Worm (Caenorhabditis elegans) whole organism, mixed stage, embryonic: ENCODE results near the gene Y59A8B.24.
"Not testable (repeated sequence)": the region's sequence is repeated elsewhere in the genome, so short reads cannot be mapped to it uniquely, and the experiment has no call there.

Experiments
- M03D4.4 ChIP-seq: sonication (generic microtip); optimal IDR thresholded peaks from 2 replicates; lab custom pipeline; 2017; ENCODE audit warnings: mild to moderate bottlenecking, missing genetic modification characterization, missing compliant biosample characterization
- bed-3 ChIP-seq: fragments of 200-800 bp; sonication (Bioruptor generic); optimal IDR thresholded peaks from 3 replicates; lab custom pipeline; 2018; ENCODE audit warnings: mild to moderate bottlenecking, missing genetic modification characterization, moderate library complexity, missing compliant biosample characterization
- blmp-1 ChIP-seq: fragments of 150-350 bp; optimal IDR thresholded peaks from 2 replicates; lab custom pipeline; 2014; ENCODE audit warnings: missing biosample characterization, missing genetic modification characterization
- ceh-39 ChIP-seq: fragments of 150-350 bp; optimal IDR thresholded peaks from 2 replicates; lab custom pipeline; 2014; ENCODE audit warnings: missing biosample characterization, missing genetic modification characterization
- ceh-43 ChIP-seq: fragments of 200-800 bp; sonication (Bioruptor generic); optimal IDR thresholded peaks from 2 replicates; lab custom pipeline; 2018; ENCODE audit warnings: mild to moderate bottlenecking, missing genetic modification characterization, moderate library complexity, missing compliant biosample characterization
- ces-1 ChIP-seq: fragments of 150-350 bp; optimal IDR thresholded peaks from 2 replicates; lab custom pipeline; 2014; ENCODE audit warnings: missing biosample characterization, missing genetic modification reagents, missing genetic modification characterization
- drap-1 ChIP-seq: fragments of 200-800 bp; sonication (Bioruptor generic); optimal IDR thresholded peaks from 3 replicates; lab custom pipeline; 2018; ENCODE audit warnings: mild to moderate bottlenecking, missing genetic modification characterization, missing compliant biosample characterization
- elt-1 ChIP-seq: sonication (generic microtip); optimal IDR thresholded peaks from 2 replicates; lab custom pipeline; 2017; ENCODE audit warnings: missing genetic modification characterization, mild to moderate bottlenecking, missing compliant biosample characterization, antibody characterized with exemption, moderate library complexity, borderline replicate concordance; ENCODE audit not compliant: insufficient read depth
- elt-3 ChIP-seq: fragments of 150-350 bp; optimal IDR thresholded peaks from 2 replicates; lab custom pipeline; 2014; ENCODE audit warnings: missing biosample characterization, missing genetic modification characterization
- flh-1 ChIP-seq: fragments of 200-800 bp; sonication (Bioruptor generic); optimal IDR thresholded peaks from 2 replicates; lab custom pipeline; 2018; ENCODE audit warnings: mild to moderate bottlenecking, missing genetic modification characterization, moderate library complexity, missing compliant biosample characterization
- hlh-1 ChIP-seq: fragments of 150-350 bp; optimal IDR thresholded peaks from 2 replicates; lab custom pipeline; 2014; ENCODE audit warnings: missing biosample characterization, missing genetic modification reagents, missing genetic modification characterization
- lin-13 ChIP-seq: fragments of 150-350 bp; optimal IDR thresholded peaks from 2 replicates; lab custom pipeline; 2014; ENCODE audit warnings: missing biosample characterization, missing genetic modification characterization
- lin-32 ChIP-seq: fragments of 200-800 bp; sonication (Bioruptor generic); optimal IDR thresholded peaks from 2 replicates; lab custom pipeline; 2018; ENCODE audit warnings: mild to moderate bottlenecking, missing genetic modification characterization, missing compliant biosample characterization
- lsy-2 ChIP-seq: fragments of 150-350 bp; optimal IDR thresholded peaks from 2 replicates; lab custom pipeline; 2014; ENCODE audit warnings: missing biosample characterization, missing genetic modification characterization
- mab-5 ChIP-seq: fragments of 150-350 bp; optimal IDR thresholded peaks from 2 replicates; lab custom pipeline; 2014; ENCODE audit warnings: missing biosample characterization, missing genetic modification characterization
- mep-1 ChIP-seq: fragments of 150-350 bp; optimal IDR thresholded peaks from 2 replicates; lab custom pipeline; 2017; ENCODE audit warnings: missing biosample characterization, missing genetic modification reagents, missing genetic modification characterization, inconsistent platforms
- mls-2 ChIP-seq: sonication (generic microtip); optimal IDR thresholded peaks from 2 replicates; lab custom pipeline; 2016; ENCODE audit warnings: mild to moderate bottlenecking, missing genetic modification characterization, moderate library complexity, missing compliant biosample characterization
- nhr-12 ChIP-seq: fragments of 150-350 bp; optimal IDR thresholded peaks from 2 replicates; lab custom pipeline; 2014; ENCODE audit warnings: missing biosample characterization, missing genetic modification characterization
- nhr-237 ChIP-seq: fragments of 150-350 bp; optimal IDR thresholded peaks from 2 replicates; lab custom pipeline; 2014; ENCODE audit warnings: missing biosample characterization, missing genetic modification characterization
- nhr-28 ChIP-seq: fragments of 150-350 bp; optimal IDR thresholded peaks from 2 replicates; lab custom pipeline; 2014; ENCODE audit warnings: missing biosample characterization, missing genetic modification characterization
- nhr-76 ChIP-seq: sonication (generic microtip); optimal IDR thresholded peaks from 2 replicates; lab custom pipeline; 2017; ENCODE audit warnings: missing biosample characterization, missing genetic modification characterization
- pha-4 ChIP-seq: fragments of 150-350 bp; optimal IDR thresholded peaks from 2 replicates; lab custom pipeline; 2018; ENCODE audit warnings: missing biosample characterization, missing genetic modification reagents, missing genetic modification characterization
- snpc-4 ChIP-seq: fragments of 150-350 bp; optimal IDR thresholded peaks from 2 replicates; lab custom pipeline; 2014; ENCODE audit warnings: missing biosample characterization, missing genetic modification characterization
- sptf-1 ChIP-seq: sonication (generic microtip); optimal IDR thresholded peaks from 2 replicates; lab custom pipeline; 2017; ENCODE audit warnings: mild to moderate bottlenecking, missing genetic modification characterization, moderate library complexity, missing compliant biosample characterization
- tbx-8 ChIP-seq: fragments of 200-800 bp; sonication (Bioruptor generic); optimal IDR thresholded peaks from 2 replicates; lab custom pipeline; 2018; ENCODE audit warnings: mild to moderate bottlenecking, missing genetic modification characterization, moderate library complexity, missing compliant biosample characterization
- unc-120 ChIP-seq: sonication (generic microtip); optimal IDR thresholded peaks from 2 replicates; lab custom pipeline; 2017; ENCODE audit warnings: missing genetic modification characterization, missing compliant biosample characterization; ENCODE audit not compliant: poor library complexity, severe bottlenecking
- unc-39 ChIP-seq: fragments of 150-350 bp; optimal IDR thresholded peaks from 2 replicates; lab custom pipeline; 2014; ENCODE audit warnings: missing biosample characterization, missing genetic modification characterization
- unc-62 ChIP-seq: fragments of 150-350 bp; optimal IDR thresholded peaks from 2 replicates; lab custom pipeline; 2014; ENCODE audit warnings: missing biosample characterization, missing genetic modification reagents, missing genetic modification characterization
- zip-8 ChIP-seq: fragments of 150-350 bp; optimal IDR thresholded peaks from 2 replicates; lab custom pipeline; 2014; ENCODE audit warnings: missing biosample characterization, missing genetic modification characterization
- ztf-11 ChIP-seq: fragments of 150-350 bp; optimal IDR thresholded peaks from 2 replicates; lab custom pipeline; 2014; ENCODE audit warnings: missing biosample characterization, missing genetic modification characterization

The Y59A8B.24 gene

ce11 chrV:17910019-17910418 is 41.7 kb upstream of the Y59A8B.24 start, which contains the start of gene dcar-1:
TSS of gene dcar-1 (plus strand) at chrV:17910319.
- TF ChIP-seq elt-3 (tag; lab: Kevin White, UChicago): peak; percentile 36
- TF ChIP-seq lin-32: no peak

- TF ChIP-seq drap-1 (peak; percentile 14), unc-39 (no peak)
Observed at ce11 chrV:17918726-17919125, 33.0 kb upstream of the Y59A8B.24 start, which contains the start of gene C06H5.8. TSS of gene C06H5.8 (plus strand) at chrV:17919026.

ce11 chrV:17921423-17921822 is 30.3 kb upstream of the Y59A8B.24 start, which contains the start of gene E01B7.2:
TSS of gene E01B7.2 (plus strand) at chrV:17921772.
- TF ChIP-seq mls-2 (tag; lab: Kevin White, UChicago): no peak
- TF ChIP-seq ces-1 (GFP tag; lab: Kevin White, UChicago): peak; percentile 51
- TF ChIP-seq snpc-4 (tag; lab: Kevin White, UChicago): no peak
- peak; percentile 5 for TF ChIP-seq hlh-1
- TF ChIP-seq tbx-8 (GFP tag; lab: Kevin White, UChicago): no peak
- peak; percentile 72 for TF ChIP-seq lin-13 (tag; lab: Kevin White, UChicago)
- TF ChIP-seq unc-120 (tag; lab: Kevin White, UChicago): no peak
- TF ChIP-seq nhr-237 (tag; lab: Kevin White, UChicago): peak; percentile 37
- no peak for TF ChIP-seq flh-1
- TF ChIP-seq sptf-1 (tag; lab: Kevin White, UChicago): peak; percentile 10
- TF ChIP-seq ceh-39 (tag; lab: Kevin White, UChicago): peak; percentile 86
- peak; percentile 57 for TF ChIP-seq pha-4
- peak; percentile 63 for TF ChIP-seq lsy-2 (tag; lab: Kevin White, UChicago)
- peak; percentile 43 for TF ChIP-seq mep-1 (tag; lab: Kevin White, UChicago)

- TF ChIP-seq M03D4.4 (tag; lab: Kevin White, UChicago); unc-62 (GFP tag; lab: Kevin White, UChicago); zip-8 (tag; lab: Kevin White, UChicago): not testable (repeated sequence)
Observed at ce11 chrV:17924095-17925000, 27.4 kb upstream of the Y59A8B.24 start, which contains the start of gene usp-50. TSS of gene usp-50 (plus strand) at chrV:17924916.

ce11 chrV:17928128-17928527 is 23.6 kb upstream of the Y59A8B.24 start:
- TF ChIP-seq zip-8 (tag; lab: Kevin White, UChicago) (peak; percentile 30), mab-5 (no peak)

- TF ChIP-seq bed-3 (no peak), pha-4 (no peak)
Observed at ce11 chrV:17931795-17932194, 20.0 kb upstream of the Y59A8B.24 start.

- TF ChIP-seq nhr-12 (tag; lab: Kevin White, UChicago) (no peak), nhr-76 (no peak), snpc-4 (tag; lab: Kevin White, UChicago) (no peak), blmp-1 (tag; lab: Kevin White, UChicago) (no peak), mep-1 (tag; lab: Kevin White, UChicago) (no peak), ztf-11 (tag; lab: Kevin White, UChicago) (no peak), elt-1 (tag; lab: Kevin White, UChicago) (no peak), ceh-43 (GFP tag; lab: Kevin White, UChicago) (no peak), nhr-28 (tag; lab: Kevin White, UChicago) (no peak)
Observed at ce11 chrV:17935857-17936256, 15.9 kb upstream of the Y59A8B.24 start.
